Worm (Caenorhabditis elegans) whole organism, L1 larva: ENCODE measurements around the gene Y97E10AR.4.

Experiments used
- C04F5.9 ChIP-seq: sonication (generic microtip); optimal IDR thresholded peaks from 2 replicates; lab custom pipeline; 2016; ENCODE audit warnings: missing genetic modification characterization, missing compliant biosample characterization
- C16A3.4 ChIP-seq: fragments of 150-350 bp; optimal IDR thresholded peaks from 2 replicates; lab custom pipeline; 2014; ENCODE audit warnings: missing biosample characterization, missing genetic modification characterization
- alr-1 ChIP-seq: fragments of 200-800 bp; sonication (Bioruptor generic); optimal IDR thresholded peaks from 2 replicates; lab custom pipeline; 2018; ENCODE audit warnings: borderline replicate concordance, mild to moderate bottlenecking, missing genetic modification characterization, missing compliant biosample characterization
- blmp-1 ChIP-seq: fragments of 150-350 bp; optimal IDR thresholded peaks from 2 replicates; lab custom pipeline; 2014; ENCODE audit warnings: missing biosample characterization, missing genetic modification characterization
- ceh-82 ChIP-seq, 3 experiments: fragments of 150-350 bp in 1 of 3; sonication (generic microtip) in 2 of 3; optimal IDR thresholded peaks; 2 replicates each; lab custom pipeline; 2014 to 2017; ENCODE audit warnings: missing biosample characterization in 3 of 3, missing genetic modification characterization in 3 of 3
- ceh-88 ChIP-seq: fragments of 200-800 bp; sonication (Bioruptor generic); IDR thresholded peaks from 2 replicates; pipeline ENCODE4 v1.3.6; 2022; ENCODE audit warnings: missing genetic modification characterization, missing compliant biosample characterization
- dpl-1 ChIP-seq, 3 experiments: fragments of 150-350 bp in 2 of 3; sonication (generic microtip) in 1 of 3; optimal IDR thresholded peaks; 2 replicates each; lab custom pipeline; 2014 to 2017; ENCODE audit warnings: missing biosample characterization in 3 of 3, missing genetic modification characterization in 3 of 3, missing genetic modification reagents in 3 of 3
- dsc-1 ChIP-seq: sonication (generic microtip); optimal IDR thresholded peaks from 2 replicates; lab custom pipeline; 2016; ENCODE audit warnings: mild to moderate bottlenecking, missing genetic modification characterization, missing compliant biosample characterization
- efl-1 ChIP-seq, 4 experiments: fragments of 150-350 bp; optimal IDR thresholded peaks in 3 of 4; peaks in 1 of 4; 1 replicate in 1 of 4; 2 replicates in 3 of 4; lab custom pipeline; 2014; ENCODE audit warnings: missing biosample characterization in 2 of 4, missing genetic modification characterization in 2 of 4, missing genetic modification reagents in 2 of 4
- efl-3 ChIP-seq: fragments of 200-800 bp; sonication (Bioruptor generic); optimal IDR thresholded peaks from 2 replicates; lab custom pipeline; 2018; ENCODE audit warnings: mild to moderate bottlenecking, missing genetic modification characterization, missing compliant biosample characterization
- egl-13 ChIP-seq: sonication (generic microtip); optimal IDR thresholded peaks from 2 replicates; lab custom pipeline; 2016; ENCODE audit warnings: missing genotype, missing genetic modification reagents, missing genetic modification characterization, missing compliant biosample characterization
- egl-27 ChIP-seq, 2 experiments: fragments of 150-350 bp in 1 of 2; sonication (generic microtip); optimal IDR thresholded peaks; 3 replicates each; lab custom pipeline; 2017 to 2018; ENCODE audit warnings: missing biosample characterization in 2 of 2, missing genetic modification characterization in 2 of 2, missing genetic modification reagents in 2 of 2
- elt-3 ChIP-seq, 6 experiments: fragments of 150-350 bp in 1 of 6; sonication (generic microtip); optimal IDR thresholded peaks; 2 replicates each; lab custom pipeline; 2017 to 2018; ENCODE audit warnings: missing biosample characterization in 6 of 6, missing genetic modification characterization in 6 of 6, inconsistent platforms in 1 of 6
- fkh-10 ChIP-seq: sonication (generic microtip); optimal IDR thresholded peaks from 2 replicates; lab custom pipeline; 2017; ENCODE audit warnings: missing biosample characterization, missing genetic modification reagents, missing genetic modification characterization
- fkh-8 ChIP-seq: sonication (generic microtip); optimal IDR thresholded peaks from 2 replicates; lab custom pipeline; 2016; ENCODE audit warnings: mild to moderate bottlenecking, missing genetic modification characterization, missing compliant biosample characterization
- isw-1 ChIP-seq: fragments of 200-800 bp; sonication (Bioruptor generic); IDR thresholded peaks from 2 replicates; pipeline ENCODE4 v1.3.6; 2022; ENCODE audit warnings: missing genetic modification characterization, missing compliant biosample characterization
- jun-1 ChIP-seq: fragments of 150-350 bp; optimal IDR thresholded peaks from 2 replicates; lab custom pipeline; 2014; ENCODE audit warnings: missing biosample characterization, missing genetic modification reagents, missing genetic modification characterization
- lin-13 ChIP-seq: fragments of 150-350 bp; optimal IDR thresholded peaks from 2 replicates; lab custom pipeline; 2014; ENCODE audit warnings: missing biosample characterization, missing genetic modification reagents, missing genetic modification characterization
- lin-14 ChIP-seq: fragments of 200-800 bp; sonication (Bioruptor generic); optimal IDR thresholded peaks from 2 replicates; lab custom pipeline; 2018; ENCODE audit warnings: mild to moderate bottlenecking, missing genetic modification characterization, moderate library complexity, missing compliant biosample characterization
- lin-35 ChIP-seq, 2 experiments: fragments of 150-350 bp; optimal IDR thresholded peaks; 2 replicates each; lab custom pipeline; 2014; ENCODE audit warnings: missing biosample characterization in 2 of 2, missing genetic modification characterization in 2 of 2, missing genetic modification reagents in 2 of 2
- lir-3 ChIP-seq: sonication (generic microtip); optimal IDR thresholded peaks from 2 replicates; lab custom pipeline; 2016; ENCODE audit warnings: mild to moderate bottlenecking, missing genetic modification characterization, moderate library complexity, missing compliant biosample characterization; ENCODE audit not compliant: poor library complexity
- lsy-2 ChIP-seq, 2 experiments: fragments of 150-350 bp; optimal IDR thresholded peaks; 2 replicates each; lab custom pipeline; 2014; ENCODE audit warnings: missing biosample characterization in 2 of 2, missing genetic modification characterization in 2 of 2
- mdl-1 ChIP-seq, 2 experiments: fragments of 150-350 bp; optimal IDR thresholded peaks; 2 replicates each; lab custom pipeline; 2014 to 2017; ENCODE audit warnings: missing biosample characterization in 2 of 2, missing genetic modification characterization in 2 of 2, inconsistent platforms in 1 of 2
- mep-1 ChIP-seq: fragments of 150-350 bp; optimal IDR thresholded peaks from 2 replicates; lab custom pipeline; 2014; ENCODE audit warnings: missing biosample characterization, missing genetic modification characterization
- nhr-11 ChIP-seq: fragments of 150-350 bp; optimal IDR thresholded peaks from 2 replicates; lab custom pipeline; 2014; ENCODE audit warnings: missing biosample characterization, missing genetic modification characterization
- nhr-19 ChIP-seq: fragments of 200-800 bp; sonication (Bioruptor generic); conservative IDR thresholded peaks from 2 replicates; pipeline ENCODE4 v1.3.6; 2022; ENCODE audit warnings: missing genetic modification characterization, missing compliant biosample characterization
- nhr-20 ChIP-seq: sonication (generic microtip); optimal IDR thresholded peaks from 2 replicates; lab custom pipeline; 2016; ENCODE audit warnings: mild to moderate bottlenecking, missing genetic modification characterization, missing compliant biosample characterization
- nhr-237 ChIP-seq: fragments of 150-350 bp; optimal IDR thresholded peaks from 2 replicates; lab custom pipeline; 2014; ENCODE audit warnings: missing biosample characterization, missing genetic modification characterization
- nhr-47 ChIP-seq: sonication (generic microtip); optimal IDR thresholded peaks from 2 replicates; lab custom pipeline; 2016; ENCODE audit warnings: mild to moderate bottlenecking, missing genetic modification characterization, moderate library complexity, missing compliant biosample characterization
- nhr-71 ChIP-seq: sonication (generic microtip); optimal IDR thresholded peaks from 2 replicates; lab custom pipeline; 2016; ENCODE audit warnings: mild to moderate bottlenecking, missing genetic modification characterization, moderate library complexity, missing compliant biosample characterization
- nhr-84 ChIP-seq: sonication (generic microtip); optimal IDR thresholded peaks from 2 replicates; lab custom pipeline; 2017; ENCODE audit warnings: missing biosample characterization, missing genetic modification characterization
- rnt-1 ChIP-seq: sonication (generic microtip); optimal IDR thresholded peaks from 2 replicates; lab custom pipeline; 2016; ENCODE audit warnings: mild to moderate bottlenecking, missing genetic modification characterization, moderate library complexity, missing compliant biosample characterization
- skn-1 ChIP-seq: fragments of 150-350 bp; optimal IDR thresholded peaks from 2 replicates; lab custom pipeline; 2014; ENCODE audit warnings: missing biosample characterization, missing genetic modification characterization
- sox-4 ChIP-seq: sonication (generic microtip); optimal IDR thresholded peaks from 2 replicates; lab custom pipeline; 2016; ENCODE audit warnings: missing genetic modification characterization, missing compliant biosample characterization
- sptf-1 ChIP-seq: fragments of 150-350 bp; optimal IDR thresholded peaks from 2 replicates; lab custom pipeline; 2014; ENCODE audit warnings: missing biosample characterization, missing genetic modification characterization
- tlp-1 ChIP-seq: fragments of 150-350 bp; optimal IDR thresholded peaks from 2 replicates; lab custom pipeline; 2014; ENCODE audit warnings: missing biosample characterization, missing genetic modification characterization
- unc-30 ChIP-seq: sonication (generic microtip); optimal IDR thresholded peaks from 2 replicates; lab custom pipeline; 2017; ENCODE audit warnings: missing biosample characterization, missing genetic modification characterization
- unc-98 ChIP-seq: fragments of 200-800 bp; sonication (Bioruptor generic); IDR thresholded peaks from 2 replicates; pipeline ENCODE4 v1.3.6; 2022; ENCODE audit warnings: missing genetic modification characterization, missing compliant biosample characterization
- vab-15 ChIP-seq: sonication (generic microtip); optimal IDR thresholded peaks from 2 replicates; lab custom pipeline; 2017; ENCODE audit warnings: missing genotype, mild to moderate bottlenecking, missing genetic modification characterization, missing compliant biosample characterization
- xbp-1 ChIP-seq: sonication (generic microtip); optimal IDR thresholded peaks from 2 replicates; lab custom pipeline; 2016; ENCODE audit warnings: missing genetic modification characterization, missing compliant biosample characterization
- ztf-4 ChIP-seq: fragments of 150-350 bp; optimal IDR thresholded peaks from 2 replicates; lab custom pipeline; 2014; ENCODE audit warnings: missing biosample characterization, missing genetic modification characterization

Y97E10AR.4 gene

ce11 chrV:7980993-7981595 lies 28.9 kb downstream of the Y97E10AR.4 start, which contains the start of gene F26D11.1:
TSS of gene F26D11.1 (plus strand) at chrV:7981545.
- TF ChIP-seq lin-35 (GFP tag; optimal IDR thresholded peaks at IDR 0.05; lab: Kevin White, UChicago), result peak in 1 of 2 experiments; percentile 8
- TF ChIP-seq elt-3 (tag; optimal IDR thresholded peaks at IDR 0.05; lab: Kevin White, UChicago), result peak in 1 of 6 experiments; percentile 16
- peak in 1 of 3 experiments; percentile 3 for TF ChIP-seq dpl-1 (GFP tag; optimal IDR thresholded peaks at IDR 0.05; lab: Kevin White, UChicago)
- no peak for TF ChIP-seq xbp-1
- no peak for TF ChIP-seq alr-1 (tag; lab: Kevin White, UChicago)

DNA sequence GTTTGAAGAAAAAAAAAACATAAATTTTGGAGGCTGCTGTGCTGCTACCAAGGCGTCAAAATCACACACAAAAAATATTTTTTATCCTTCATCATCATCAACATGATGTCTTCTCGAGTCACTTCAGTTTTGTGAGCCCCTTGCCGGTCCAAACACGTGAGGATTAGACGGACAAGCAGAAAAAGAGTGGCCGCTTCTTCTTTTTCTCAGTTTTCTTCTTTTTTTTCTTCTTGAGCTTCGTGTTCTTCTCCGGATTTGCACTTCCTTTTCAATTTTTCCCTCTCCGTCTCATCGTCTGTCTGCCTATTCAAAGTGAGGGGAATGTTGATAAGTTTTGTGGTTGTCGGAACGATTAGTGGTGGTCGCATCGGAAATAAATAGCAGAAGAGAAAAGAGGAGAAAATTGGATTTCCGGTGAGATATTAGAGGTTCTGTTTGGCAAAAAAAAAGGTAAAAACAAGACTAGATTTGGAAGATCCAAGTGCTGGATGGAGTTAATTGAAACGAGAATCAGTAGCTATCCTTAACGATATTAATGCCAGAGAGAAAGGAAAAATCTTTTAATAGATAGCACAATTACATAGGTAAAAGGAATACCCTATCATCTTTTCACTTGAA lies 29.6 kb downstream of the Y97E10AR.4 start:
- TF ChIP-seq sptf-1 (no peak), lsy-2 (tag; optimal IDR thresholded peaks at IDR 0.05; lab: Kevin White, UChicago) (peak; percentile 18 to 42), fkh-8 (tag; lab: Kevin White, UChicago) (peak; percentile 10), dpl-1 (GFP tag; optimal IDR thresholded peaks at IDR 0.05; lab: Kevin White, UChicago) (peak in 1 of 3 experiments; percentile 1), rnt-1 (peak; percentile 8), egl-13 (tag; lab: Kevin White, UChicago) (no peak), mep-1 (tag; lab: Kevin White, UChicago) (peak; percentile 32), tlp-1 (tag; lab: Kevin White, UChicago) (no peak), efl-1 (optimal IDR thresholded peaks at IDR 0.05; lab: Kevin White, UChicago) (no peak), efl-1 (GFP tag; optimal IDR thresholded peaks at IDR 0.05 in 1 of 2; lab: Kevin White, UChicago) (peak in 1 of 2 experiments; percentile 48), unc-98 (no peak), ceh-82 (tag; optimal IDR thresholded peaks at IDR 0.05; lab: Kevin White, UChicago) (peak in 1 of 3 experiments; percentile 7), lin-14 (GFP tag; lab: Kevin White, UChicago) (peak; percentile 89), mdl-1 (tag; optimal IDR thresholded peaks at IDR 0.05; lab: Kevin White, UChicago) (no peak), skn-1 (tag; lab: Kevin White, UChicago) (peak; percentile 18), nhr-71 (tag; lab: Kevin White, UChicago) (peak; percentile 24), fkh-10 (GFP tag; lab: Kevin White, UChicago) (peak; percentile 65), isw-1 (GFP tag; lab: Robert Waterston, UW) (no peak), nhr-47 (tag; lab: Kevin White, UChicago) (peak; percentile 4), unc-30 (no peak), ztf-4 (tag; lab: Kevin White, UChicago) (no peak), lin-13 (no peak), nhr-11 (tag; lab: Kevin White, UChicago) (no peak), ceh-88 (GFP tag; lab: Robert Waterston, UW) (no peak), nhr-20 (tag; lab: Kevin White, UChicago) (no peak), efl-3 (GFP tag; lab: Kevin White, UChicago) (no peak), dsc-1 (tag; lab: Kevin White, UChicago) (peak; percentile 26), nhr-237 (tag; lab: Kevin White, UChicago) (no peak), blmp-1 (tag; lab: Kevin White, UChicago) (peak; percentile 46), xbp-1 (no peak), vab-15 (tag; lab: Kevin White, UChicago) (no peak), sox-4 (tag; lab: Kevin White, UChicago) (no peak), lir-3 (tag; lab: Kevin White, UChicago) (no peak), C16A3.4 (tag; lab: Kevin White, UChicago) (no peak), nhr-84 (tag; lab: Kevin White, UChicago) (no peak), jun-1 (tag; lab: Kevin White, UChicago) (no peak), C04F5.9 (tag; lab: Kevin White, UChicago) (no peak), egl-27 (tag; optimal IDR thresholded peaks at IDR 0.05; lab: Kevin White, UChicago) (peak in 1 of 2 experiments; percentile 2), nhr-19 (GFP tag; lab: Robert Waterston, UW) (no peak)
- TF ChIP-seq, all 84 proteins: peak for 15
